Worm (Caenorhabditis elegans): ENCODE data around the gene lin-33.

- TF ChIP-seq nhr-28 (tag; optimal IDR thresholded peaks at IDR 0.05) = no peak
- TF ChIP-seq nhr-12 (tag; optimal IDR thresholded peaks at IDR 0.05) = no peak
- no peak for TF ChIP-seq skn-1 (tag; optimal IDR thresholded peaks at IDR 0.05)
- TF ChIP-seq irx-1 (tag; optimal IDR thresholded peaks at IDR 0.05) = no peak
- TF ChIP-seq fkh-10 (GFP tag; optimal IDR thresholded peaks at IDR 0.05) = no peak
- TF ChIP-seq unc-62 (GFP tag; optimal IDR thresholded peaks at IDR 0.05) = no peak
- no peak for TF ChIP-seq zag-1 (tag; optimal IDR thresholded peaks at IDR 0.05)
- no peak for TF ChIP-seq lin-35 (GFP tag; optimal IDR thresholded peaks at IDR 0.05)
- TF ChIP-seq isw-1 (GFP tag; IDR thresholded peaks at IDR 0.05) = no peak
These were observed 7.3 kb upstream of the lin-33 start for ce11 chrIV:5923112-5923511.

All from whole organism, L1 larva.